Worm (Caenorhabditis elegans) whole organism, L3 larva: Measurements from ENCODE around the gene R02F11.3.

Experiments
- R02D3.7 ChIP-seq: fragments of 150-350 bp; optimal IDR thresholded peaks from 2 replicates; lab custom pipeline; 2014; ENCODE audit warnings: missing biosample characterization, missing genetic modification characterization
- ama-1 ChIP-seq: fragments of 150-350 bp; optimal IDR thresholded peaks from 2 replicates; lab custom pipeline; 2018
- ceh-82 ChIP-seq: fragments of 150-350 bp; optimal IDR thresholded peaks from 2 replicates; lab custom pipeline; 2014; ENCODE audit warnings: missing biosample characterization, missing genetic modification characterization
- fkh-10 ChIP-seq: sonication (generic microtip); optimal IDR thresholded peaks from 2 replicates; lab custom pipeline; 2017; ENCODE audit warnings: missing biosample characterization, missing genetic modification reagents, missing genetic modification characterization
- fos-1 ChIP-seq: fragments of 150-350 bp; optimal IDR thresholded peaks from 2 replicates; lab custom pipeline; 2014; ENCODE audit warnings: missing biosample characterization, missing genetic modification characterization
- nhr-77 ChIP-seq: fragments of 150-350 bp; optimal IDR thresholded peaks from 2 replicates; lab custom pipeline; 2014; ENCODE audit warnings: missing biosample characterization, missing genetic modification characterization
- unc-62 ChIP-seq: fragments of 150-350 bp; sonication (generic microtip); optimal IDR thresholded peaks from 4 replicates; lab custom pipeline; 2014; ENCODE audit warnings: missing biosample characterization, missing genetic modification reagents, missing genetic modification characterization
- ztf-4 ChIP-seq: fragments of 150-350 bp; optimal IDR thresholded peaks from 2 replicates; lab custom pipeline; 2014; ENCODE audit warnings: missing biosample characterization, missing genetic modification characterization

ce11 chrV:4818563-4818962 is 12.8 kb upstream of the R02F11.3 start, which contains the start of gene ccep-97:
- TF ChIP-seq nhr-77 (tag; lab: Kevin White, UChicago), result no peak
- no peak for TF ChIP-seq ztf-4 (tag; lab: Kevin White, UChicago)
- no peak for TF ChIP-seq R02D3.7
- TF ChIP-seq ceh-82 (tag; lab: Kevin White, UChicago), result no peak
- TF ChIP-seq fkh-10, result no peak
- TF ChIP-seq ama-1 (lab: Kevin White, UChicago), result no peak
- no peak for TF ChIP-seq fos-1 (tag; lab: Kevin White, UChicago)
- TF ChIP-seq unc-62 (GFP tag; lab: Kevin White, UChicago), result no peak
